Worm (Caenorhabditis elegans) whole organism, late embryonic: Measurements from ENCODE around the gene F14H3.14.

Experiments used
- F13H6.1 ChIP-seq: sonication (generic microtip); optimal IDR thresholded peaks from 2 replicates; lab custom pipeline; 2016; ENCODE audit warnings: missing genetic modification characterization, missing compliant biosample characterization
- ama-1 ChIP-seq: fragments of 150-350 bp; optimal IDR thresholded peaks from 2 replicates; lab custom pipeline; 2014
- ceh-22 ChIP-seq: sonication (generic microtip); optimal IDR thresholded peaks from 2 replicates; lab custom pipeline; 2017; ENCODE audit warnings: missing biosample characterization, missing genetic modification characterization
- hlh-30 ChIP-seq: sonication (generic microtip); optimal IDR thresholded peaks from 2 replicates; lab custom pipeline; 2017; ENCODE audit warnings: antibody characterized with exemption, missing genetic modification characterization, missing compliant biosample characterization; ENCODE audit not compliant: insufficient read depth
- nfya-1 ChIP-seq: sonication (generic microtip); optimal IDR thresholded peaks from 2 replicates; lab custom pipeline; 2017; ENCODE audit warnings: missing genetic modification characterization, mild to moderate bottlenecking, missing compliant biosample characterization, antibody characterized with exemption, moderate library complexity
- nhr-11 ChIP-seq: fragments of 150-350 bp; optimal IDR thresholded peaks from 2 replicates; lab custom pipeline; 2014; ENCODE audit warnings: missing biosample characterization, missing genetic modification characterization
- pat-9 ChIP-seq: fragments of 200-800 bp; sonication (Bioruptor generic); optimal IDR thresholded peaks from 2 replicates; lab custom pipeline; 2018; ENCODE audit warnings: mild to moderate bottlenecking, missing genetic modification characterization, moderate library complexity, missing compliant biosample characterization
- pha-4 ChIP-seq: fragments of 150-350 bp; optimal IDR thresholded peaks from 2 replicates; lab custom pipeline; 2018; ENCODE audit warnings: missing biosample characterization, missing genetic modification reagents, missing genetic modification characterization
- pqm-1 ChIP-seq: sonication (generic microtip); optimal IDR thresholded peaks from 2 replicates; lab custom pipeline; 2016; ENCODE audit warnings: missing genetic modification characterization, missing compliant biosample characterization
- tbx-2 ChIP-seq: sonication (generic microtip); optimal IDR thresholded peaks from 2 replicates; lab custom pipeline; 2016; ENCODE audit warnings: missing genetic modification characterization, missing compliant biosample characterization
- tbx-7 ChIP-seq: sonication (generic microtip); optimal IDR thresholded peaks from 2 replicates; lab custom pipeline; 2016; ENCODE audit warnings: missing genotype, missing genetic modification characterization, missing compliant biosample characterization
- unc-3 ChIP-seq, 2 experiments: fragments of 200-800 bp in 1 of 2; sonication (Bioruptor generic) in 1 of 2; sonication (generic microtip) in 1 of 2; conservative IDR thresholded peaks in 1 of 2; optimal IDR thresholded peaks in 1 of 2; 2 replicates each; pipeline versions ENCODE4 v1.3.6 to Lab custom; 2016 to 2022; ENCODE audit warnings: missing compliant biosample characterization in 2 of 2, missing genetic modification characterization in 2 of 2, missing genetic modification reagents in 1 of 2
- unc-55 ChIP-seq: sonication (generic microtip); optimal IDR thresholded peaks from 2 replicates; lab custom pipeline; 2017; ENCODE audit warnings: missing biosample characterization, missing genetic modification reagents, missing genetic modification characterization
- unc-86 ChIP-seq: sonication (generic microtip); optimal IDR thresholded peaks from 2 replicates; lab custom pipeline; 2016; ENCODE audit warnings: missing genetic modification characterization, missing compliant biosample characterization

- TF ChIP-seq hlh-30 (tag; lab: Kevin White, UChicago): no peak
- no peak for TF ChIP-seq pqm-1
- TF ChIP-seq unc-55: no peak
- TF ChIP-seq ceh-22 (tag; lab: Kevin White, UChicago): no peak
- no peak for TF ChIP-seq tbx-2 (tag; lab: Kevin White, UChicago)
- TF ChIP-seq nhr-11 (tag; lab: Kevin White, UChicago): no peak
- no peak for TF ChIP-seq nfya-1 (tag; lab: Kevin White, UChicago)
- no peak for TF ChIP-seq ama-1 (lab: Kevin White, UChicago)
- TF ChIP-seq pha-4 (tag; lab: Kevin White, UChicago): no peak
- TF ChIP-seq unc-3 (GFP tag; conservative IDR thresholded peaks at IDR 0.05; lab: Robert Waterston, UW): no peak
- TF ChIP-seq unc-3 (tag; optimal IDR thresholded peaks at IDR 0.05; lab: Kevin White, UChicago): no peak
- TF ChIP-seq pat-9 (tag; lab: Kevin White, UChicago): no peak
- no peak for TF ChIP-seq tbx-7
- TF ChIP-seq F13H6.1 (tag; lab: Kevin White, UChicago): no peak
- no peak for TF ChIP-seq unc-86 (tag; lab: Kevin White, UChicago)
Measured at ce11 chrV:16080039-16080438, 17.4 kb upstream of the F14H3.14 start.
